Fruit fly (Drosophila melanogaster): Measurements from ENCODE around the gene zuc.

zuc gene

dm6 chr2L:11989729-11990128 is at the start of gene zuc, which contains the start of gene dgt2:
Gene zuc, minus strand, starts transcription at chr2L:11989882.
Gene dgt2, plus strand, starts transcription at chr2L:11989936.
- TF ChIP-seq woc (GFP tag; optimal IDR thresholded peaks at IDR 0.05), result no peak
- no peak for TF ChIP-seq Sp1 (GFP tag; optimal IDR thresholded peaks at IDR 0.05)
- TF ChIP-seq foxo (GFP tag; optimal IDR thresholded peaks at IDR 0.05), result no peak
- no peak for TF ChIP-seq GATAd (GFP tag; optimal IDR thresholded peaks at IDR 0.05)
- no peak for TF ChIP-seq br (GFP tag; optimal IDR thresholded peaks at IDR 0.05)
- no peak for TF ChIP-seq ey (GFP tag; optimal IDR thresholded peaks at IDR 0.05)
- no peak for TF ChIP-seq CG32264 (GFP tag; optimal IDR thresholded peaks at IDR 0.05)
- no peak for TF ChIP-seq Vsx2 (GFP tag; optimal IDR thresholded peaks at IDR 0.05; ENCODE audit: partially characterized antibody)
- TF ChIP-seq Abd-B (GFP tag; optimal IDR thresholded peaks at IDR 0.05), result no peak
- TF ChIP-seq dsf (GFP tag; optimal IDR thresholded peaks at IDR 0.05; ENCODE audit: borderline replicate concordance), result no peak
- TF ChIP-seq usp (GFP tag; optimal IDR thresholded peaks at IDR 0.05), result no peak
- no peak for TF ChIP-seq Hnf4 (GFP tag; optimal IDR thresholded peaks at IDR 0.05)
- TF ChIP-seq Myc (optimal IDR thresholded peaks at IDR 0.05), result no peak
- TF ChIP-seq jim (GFP tag; optimal IDR thresholded peaks at IDR 0.05), result no peak
- TF ChIP-seq OdsH (GFP tag; optimal IDR thresholded peaks at IDR 0.05), result no peak
- TF ChIP-seq Hr78 (GFP tag; optimal IDR thresholded peaks at IDR 0.05), result no peak
- TF ChIP-seq HLH106 (tag; optimal IDR thresholded peaks at IDR 0.05), result no peak
- no peak for TF ChIP-seq rgr (GFP tag; optimal IDR thresholded peaks at IDR 0.05)
- no peak for TF ChIP-seq dmrt93B (GFP tag; optimal IDR thresholded peaks at IDR 0.05)
- no peak for TF ChIP-seq Jra (GFP tag; optimal IDR thresholded peaks at IDR 0.05)

- TF ChIP-seq pan (optimal IDR thresholded peaks at IDR 0.05) (no peak), psq (GFP tag; optimal IDR thresholded peaks at IDR 0.05) (no peak), Abd-B (GFP tag; optimal IDR thresholded peaks at IDR 0.05) (no peak), Rel (GFP tag; optimal IDR thresholded peaks at IDR 0.05) (no peak), Rel (tag; optimal IDR thresholded peaks at IDR 0.05) (no peak), h (GFP tag; optimal IDR thresholded peaks at IDR 0.05) (no peak), ey (GFP tag; optimal IDR thresholded peaks at IDR 0.05) (no peak), CG32264 (GFP tag; optimal IDR thresholded peaks at IDR 0.05) (no peak), usp (GFP tag; optimal IDR thresholded peaks at IDR 0.05) (no peak), rgr (GFP tag; optimal IDR thresholded peaks at IDR 0.05) (no peak), Jra (GFP tag; optimal IDR thresholded peaks at IDR 0.05) (no peak), Mio (GFP tag; optimal IDR thresholded peaks at IDR 0.05) (no peak), sage (GFP tag; optimal IDR thresholded peaks at IDR 0.05) (no peak), dmrt93B (GFP tag; optimal IDR thresholded peaks at IDR 0.05) (no peak), sv (GFP tag; optimal IDR thresholded peaks at IDR 0.05) (no peak), Hnf4 (GFP tag; optimal IDR thresholded peaks at IDR 0.05) (no peak), OdsH (GFP tag; optimal IDR thresholded peaks at IDR 0.05) (no peak), GATAd (GFP tag; optimal IDR thresholded peaks at IDR 0.05) (no peak), HLH106 (tag; optimal IDR thresholded peaks at IDR 0.05) (no peak)
Measured at dm6 chr2L:12038177-12038581, 48.5 kb upstream of the zuc start, which contains the start of gene Tom70. Gene Tom70, minus strand, starts transcription at chr2L:12038511.

- no peak for TF ChIP-seq fru (GFP tag; optimal IDR thresholded peaks at IDR 0.05)
- no peak for TF ChIP-seq sv (GFP tag; optimal IDR thresholded peaks at IDR 0.05)
- TF ChIP-seq GATAd (GFP tag; optimal IDR thresholded peaks at IDR 0.05), result no peak
- no peak for TF ChIP-seq rgr (GFP tag; optimal IDR thresholded peaks at IDR 0.05)
- no peak for TF ChIP-seq dl (GFP tag; optimal IDR thresholded peaks at IDR 0.05; ENCODE audit: insufficient read depth in 1 of 2, partially characterized antibody in 2 of 2)
- no peak for TF ChIP-seq OdsH (GFP tag; optimal IDR thresholded peaks at IDR 0.05)
- TF ChIP-seq dsf (GFP tag; optimal IDR thresholded peaks at IDR 0.05; ENCODE audit: borderline replicate concordance), result no peak
- TF ChIP-seq Jra (GFP tag; optimal IDR thresholded peaks at IDR 0.05), result no peak
- no peak for TF ChIP-seq Dif (GFP tag; optimal IDR thresholded peaks at IDR 0.05; ENCODE audit: partially characterized antibody)
- TF ChIP-seq h (GFP tag; optimal IDR thresholded peaks at IDR 0.05), result no peak
- no peak for TF ChIP-seq pan (optimal IDR thresholded peaks at IDR 0.05)
- TF ChIP-seq Abd-B (GFP tag; optimal IDR thresholded peaks at IDR 0.05), result no peak
- no peak for TF ChIP-seq Vsx2 (GFP tag; optimal IDR thresholded peaks at IDR 0.05; ENCODE audit: partially characterized antibody)
- no peak for TF ChIP-seq lola (GFP tag; optimal IDR thresholded peaks at IDR 0.05)
- TF ChIP-seq woc (GFP tag; optimal IDR thresholded peaks at IDR 0.05), result no peak
- no peak for TF ChIP-seq CrebA (GFP tag; optimal IDR thresholded peaks at IDR 0.05; ENCODE audit: borderline replicate concordance)
- TF ChIP-seq Sp1 (GFP tag; optimal IDR thresholded peaks at IDR 0.05), result no peak
- TF ChIP-seq CG32264 (GFP tag; optimal IDR thresholded peaks at IDR 0.05), result no peak
- TF ChIP-seq foxo (GFP tag; optimal IDR thresholded peaks at IDR 0.05), result no peak
- TF ChIP-seq sage (GFP tag; optimal IDR thresholded peaks at IDR 0.05), result no peak
Measured at dm6 chr2L:12033890-12034289, 44.2 kb upstream of the zuc start, which contains the start of gene CG18788. Gene CG18788, plus strand, starts transcription at chr2L:12034190.
